Fruit fly (Drosophila melanogaster): ENCODE data around the gene Rfk.

Rfk gene

dm6 chr3R:7907311-7907710 is 5.8 kb downstream of the Rfk start, which contains the start of the genes Taf7 and EMC1 (continued):
- TF ChIP-seq CG10431 (GFP tag; optimal IDR thresholded peaks at IDR 0.05) (no peak), gsb (GFP tag; IDR thresholded peaks at IDR 0.05) (no peak), pum (GFP tag; optimal IDR thresholded peaks at IDR 0.05) (peak; percentile 58), Mad (GFP tag; optimal IDR thresholded peaks at IDR 0.05) (peak; percentile 57), tio (GFP tag; optimal IDR thresholded peaks at IDR 0.05) (no peak), grau (tag; optimal IDR thresholded peaks at IDR 0.05) (no peak), CG12659 (GFP tag; optimal IDR thresholded peaks at IDR 0.05) (peak; percentile 75), CG13424 (tag; optimal IDR thresholded peaks at IDR 0.05) (peak; percentile 47), CG6689 (GFP tag; IDR thresholded peaks at IDR 0.05) (no peak), CG31388 (GFP tag; optimal IDR thresholded peaks at IDR 0.05) (no peak), CG16815 (GFP tag; optimal IDR thresholded peaks at IDR 0.05) (peak; percentile 12), CG4328 (GFP tag; optimal IDR thresholded peaks at IDR 0.05) (no peak), hth (optimal IDR thresholded peaks at IDR 0.05) (no peak), fd96Cb (tag; optimal IDR thresholded peaks at IDR 0.05) (no peak), trem (tag; optimal IDR thresholded peaks at IDR 0.05) (peak; percentile 47), CG7839 (tag; optimal IDR thresholded peaks at IDR 0.05) (no peak), sna (GFP tag; IDR thresholded peaks at IDR 0.05; ENCODE audit: partially characterized antibody) (peak; percentile 92), Antp (GFP tag; optimal IDR thresholded peaks at IDR 0.05) (peak; percentile 51), dmrt11E (tag; optimal IDR thresholded peaks at IDR 0.05) (no peak), stc (GFP tag; IDR thresholded peaks at IDR 0.05) (no peak), CG3065 (GFP tag; optimal IDR thresholded peaks at IDR 0.05) (no peak), CG43689 (GFP tag; IDR thresholded peaks at IDR 0.05) (no peak), CG7928 (GFP tag; optimal IDR thresholded peaks at IDR 0.05) (peak; percentile 82), Elba2 (GFP tag; optimal IDR thresholded peaks at IDR 0.05) (peak; percentile 68), Kr (GFP tag; optimal IDR thresholded peaks at IDR 0.05) (no peak), CG15601 (tag; optimal IDR thresholded peaks at IDR 0.05) (no peak), disco-r (GFP tag; optimal IDR thresholded peaks at IDR 0.05) (no peak), CG4730 (GFP tag; IDR thresholded peaks at IDR 0.05) (no peak), CG18764 (GFP tag; optimal IDR thresholded peaks at IDR 0.05) (peak; percentile 19), CG7271 (tag; optimal IDR thresholded peaks at IDR 0.05) (no peak), Stat92E (GFP tag; optimal IDR thresholded peaks at IDR 0.05) (peak in 1 of 3 experiments; percentile 29), CG10654 (GFP tag; optimal IDR thresholded peaks at IDR 0.05) (peak; percentile 31), gsb-n (tag; optimal IDR thresholded peaks at IDR 0.05) (no peak), Dref (GFP tag; IDR thresholded peaks at IDR 0.05) (peak; percentile 64), CG13775 (GFP tag; optimal IDR thresholded peaks at IDR 0.05) (peak; percentile 70), Dad (GFP tag; optimal IDR thresholded peaks at IDR 0.05) (peak; percentile 16), CG4820 (GFP tag; optimal IDR thresholded peaks at IDR 0.05) (peak; percentile 59), CG18599 (GFP tag; optimal IDR thresholded peaks at IDR 0.05) (no peak), Chrac-16 (GFP tag; optimal IDR thresholded peaks at IDR 0.05) (peak; percentile 22), row (GFP tag; IDR thresholded peaks at IDR 0.05) (peak; percentile 96), CG10959 (GFP tag; IDR thresholded peaks at IDR 0.05) (no peak), cg (GFP tag; optimal IDR thresholded peaks at IDR 0.05) (no peak), CG4707 (GFP tag; optimal IDR thresholded peaks at IDR 0.05) (no peak), Atf6 (GFP tag; IDR thresholded peaks at IDR 0.05) (no peak), CG31224 (GFP tag; IDR thresholded peaks at IDR 0.05) (no peak), lab (GFP tag; optimal IDR thresholded peaks at IDR 0.05) (no peak), D (optimal IDR thresholded peaks at IDR 0.05) (no peak), D (GFP tag; optimal IDR thresholded peaks at IDR 0.05) (no peak), bbx (GFP tag; IDR thresholded peaks at IDR 0.05; ENCODE audit: partially characterized antibody) (peak; percentile 63), gcm (GFP tag; optimal IDR thresholded peaks at IDR 0.05) (no peak), H2.0 (GFP tag; IDR thresholded peaks at IDR 0.05) (no peak), knrl (GFP tag; IDR thresholded peaks at IDR 0.05; ENCODE audit: partially characterized antibody) (peak; percentile 100)
